Fruit fly (Drosophila melanogaster) whole organism, embryonic: Measurements from ENCODE around the gene Utx.

Experiments used
- B-H2 ChIP-seq: fragments of 200-800 bp; sonication (Bioruptor generic); optimal IDR thresholded peaks from 2 replicates; lab custom pipeline; 2018; ENCODE audit warnings: missing biosample characterization, mild to moderate bottlenecking, missing genetic modification characterization
- CG10209 ChIP-seq: fragments of 200-800 bp; sonication (Bioruptor generic); optimal IDR thresholded peaks from 3 replicates; lab custom pipeline; 2017; ENCODE audit warnings: missing biosample characterization, mild to moderate bottlenecking, missing genetic modification characterization, missing genetic modification reagents
- CG10267 ChIP-seq: fragments of 200-800 bp; sonication (Bioruptor generic); optimal IDR thresholded peaks from 2 replicates; lab custom pipeline; 2018; ENCODE audit warnings: missing biosample characterization, mild to moderate bottlenecking, missing genetic modification characterization, moderate library complexity
- CG10431 ChIP-seq: fragments of 200-800 bp; sonication (Bioruptor generic); optimal IDR thresholded peaks from 3 replicates; lab custom pipeline; 2018; ENCODE audit warnings: missing biosample characterization, mild to moderate bottlenecking, missing genetic modification characterization
- CG10462 ChIP-seq: fragments of 200-800 bp; sonication (Bioruptor generic); optimal IDR thresholded peaks from 2 replicates; lab custom pipeline; 2016; ENCODE audit warnings: missing biosample characterization, missing genetic modification characterization
- CG10959 ChIP-seq: fragments of 200-800 bp; sonication (Bioruptor generic); IDR thresholded peaks from 2 replicates; pipeline ENCODE4 v1.3.6; 2022; ENCODE audit warnings: missing biosample characterization, missing genetic modification characterization
- CG12155 ChIP-seq: fragments of 200-800 bp; sonication (Bioruptor generic); optimal IDR thresholded peaks from 3 replicates; lab custom pipeline; 2016; ENCODE audit warnings: missing biosample characterization, missing genetic modification characterization
- CG12744 ChIP-seq: fragments of 200-800 bp; sonication (Bioruptor generic); optimal IDR thresholded peaks from 2 replicates; lab custom pipeline; 2016; ENCODE audit warnings: missing biosample characterization, missing genetic modification characterization
- CG13287 ChIP-seq: fragments of 200-800 bp; sonication (Bioruptor generic); IDR thresholded peaks from 2 replicates; pipeline ENCODE4 v1.3.6; 2022; ENCODE audit warnings: missing biosample characterization, missing genetic modification characterization; ENCODE audit not compliant: partially characterized antibody
- CG14965 ChIP-seq: fragments of 200-800 bp; sonication (Bioruptor generic); optimal IDR thresholded peaks from 2 replicates; lab custom pipeline; 2016; ENCODE audit warnings: missing biosample characterization, missing genetic modification characterization, borderline replicate concordance
- CG17802 ChIP-seq: fragments of 200-800 bp; sonication (Bioruptor generic); optimal IDR thresholded peaks from 2 replicates; lab custom pipeline; 2018; ENCODE audit warnings: missing biosample characterization, mild to moderate bottlenecking, missing genetic modification characterization, moderate library complexity
- CG30431 ChIP-seq: fragments of 200-800 bp; sonication (Bioruptor generic); optimal IDR thresholded peaks from 2 replicates; lab custom pipeline; 2017; ENCODE audit warnings: missing biosample characterization, missing genetic modification characterization
- CG31388 ChIP-seq: fragments of 200-800 bp; sonication (Bioruptor generic); optimal IDR thresholded peaks from 2 replicates; lab custom pipeline; 2016; ENCODE audit warnings: missing biosample characterization, missing genetic modification characterization
- CG4404 ChIP-seq: fragments of 200-800 bp; sonication (Bioruptor generic); IDR thresholded peaks from 2 replicates; pipeline ENCODE4 v1.3.6; 2022; ENCODE audit warnings: missing biosample characterization, missing genetic modification characterization
- CG4854 ChIP-seq: fragments of 200-800 bp; sonication (Bioruptor generic); optimal IDR thresholded peaks from 2 replicates; lab custom pipeline; 2016; ENCODE audit warnings: missing biosample characterization, missing genetic modification characterization, inconsistent platforms
- CG6254 ChIP-seq: fragments of 200-800 bp; sonication (Bioruptor generic); optimal IDR thresholded peaks from 3 replicates; lab custom pipeline; 2017; ENCODE audit warnings: mild to moderate bottlenecking, missing biosample characterization, missing genetic modification reagents, missing genetic modification characterization
- CG8359 ChIP-seq: fragments of 200-800 bp; sonication (Bioruptor generic); optimal IDR thresholded peaks from 2 replicates; lab custom pipeline; 2017; ENCODE audit warnings: missing biosample characterization, mild to moderate bottlenecking, missing genetic modification characterization, borderline replicate concordance
- CG8765 ChIP-seq: fragments of 200-800 bp; sonication (Bioruptor generic); IDR thresholded peaks from 2 replicates; pipeline ENCODE4 v1.3.6; 2022; ENCODE audit warnings: missing biosample characterization, missing genetic modification characterization
- H2.0 ChIP-seq: fragments of 200-800 bp; sonication (Bioruptor generic); IDR thresholded peaks from 2 replicates; pipeline ENCODE4 v1.3.6; 2022; ENCODE audit warnings: missing biosample characterization, missing genetic modification characterization
- Hr3 ChIP-seq: fragments of 200-800 bp; sonication (Bioruptor generic); optimal IDR thresholded peaks from 3 replicates; lab custom pipeline; 2016; ENCODE audit warnings: missing biosample characterization, missing genetic modification characterization
- Lhr ChIP-seq: fragments of 200-800 bp; sonication (Bioruptor generic); optimal IDR thresholded peaks from 3 replicates; lab custom pipeline; 2017; ENCODE audit warnings: mild to moderate bottlenecking, missing biosample characterization, missing genetic modification reagents, missing genetic modification characterization
- Mrtf ChIP-seq: fragments of 200-800 bp; sonication (Bioruptor generic); IDR thresholded peaks from 3 replicates; pipeline ENCODE4 v1.3.6; 2022; ENCODE audit warnings: missing biosample characterization, missing genetic modification characterization
- NC2β ChIP-seq: fragments of 200-800 bp; sonication (Bioruptor generic); optimal IDR thresholded peaks from 2 replicates; lab custom pipeline; 2016; ENCODE audit warnings: missing biosample characterization, missing genetic modification characterization
- Ravus ChIP-seq: fragments of 200-800 bp; sonication (Bioruptor generic); IDR thresholded peaks from 2 replicates; pipeline ENCODE4 v1.3.6; 2022; ENCODE audit warnings: missing biosample characterization, missing genetic modification characterization
- Sox100B ChIP-seq: fragments of 200-800 bp; sonication (Bioruptor generic); optimal IDR thresholded peaks from 3 replicates; lab custom pipeline; 2018; ENCODE audit warnings: missing biosample characterization, mild to moderate bottlenecking, missing genetic modification characterization
- Taf1 ChIP-seq: fragments of 200-800 bp; sonication (Bioruptor generic); IDR thresholded peaks from 2 replicates; pipeline ENCODE4 v1.3.6; 2022; ENCODE audit warnings: missing biosample characterization, missing genetic modification characterization
- amos ChIP-seq: fragments of 200-800 bp; sonication (Bioruptor generic); IDR thresholded peaks from 2 replicates; pipeline ENCODE4 v1.3.6; 2022; ENCODE audit warnings: missing biosample characterization, missing genetic modification characterization; ENCODE audit not compliant: partially characterized antibody
- ase ChIP-seq: fragments of 200-800 bp; sonication (Bioruptor generic); IDR thresholded peaks from 3 replicates; pipeline ENCODE4 v1.3.6; 2022; ENCODE audit warnings: missing biosample characterization, missing genetic modification characterization
- bbx ChIP-seq: fragments of 200-800 bp; sonication (Bioruptor generic); IDR thresholded peaks from 2 replicates; pipeline ENCODE4 v1.3.6; 2022; ENCODE audit warnings: missing biosample characterization, missing genetic modification characterization; ENCODE audit not compliant: partially characterized antibody
- bcd ChIP-seq: fragments of 200-800 bp; sonication (Bioruptor generic); optimal IDR thresholded peaks from 2 replicates; lab custom pipeline; 2017; ENCODE audit warnings: missing biosample characterization, mild to moderate bottlenecking, missing genetic modification characterization
- caup ChIP-seq: fragments of 200-800 bp; sonication (Bioruptor generic); optimal IDR thresholded peaks from 3 replicates; lab custom pipeline; 2017; ENCODE audit warnings: missing biosample characterization, mild to moderate bottlenecking, missing genetic modification characterization, moderate library complexity; ENCODE audit not compliant: severe bottlenecking
- crc ChIP-seq: fragments of 200-800 bp; sonication (Bioruptor generic); optimal IDR thresholded peaks from 2 replicates; lab custom pipeline; 2016; ENCODE audit warnings: missing biosample characterization, missing genetic modification characterization
- crol ChIP-seq: fragments of 200-800 bp; sonication (Bioruptor generic); IDR thresholded peaks from 2 replicates; pipeline ENCODE4 v1.3.6; 2022; ENCODE audit warnings: missing biosample characterization, missing genetic modification characterization
- danr ChIP-seq: fragments of 200-800 bp; sonication (Bioruptor generic); IDR thresholded peaks from 2 replicates; pipeline ENCODE4 v1.3.6; 2022; ENCODE audit warnings: missing biosample characterization, missing genetic modification characterization
- dm ChIP-seq: fragments of 200-800 bp; sonication (Bioruptor generic); optimal IDR thresholded peaks from 3 replicates; lab custom pipeline; 2016; ENCODE audit warnings: missing biosample characterization, missing genetic modification characterization
- dmrt11E ChIP-seq: fragments of 200-800 bp; sonication (Bioruptor generic); optimal IDR thresholded peaks from 3 replicates; lab custom pipeline; 2018; ENCODE audit warnings: missing biosample characterization, mild to moderate bottlenecking, missing genetic modification characterization, moderate library complexity
- gcm2 ChIP-seq: fragments of 200-800 bp; sonication (Bioruptor generic); optimal IDR thresholded peaks from 2 replicates; lab custom pipeline; 2016; ENCODE audit warnings: missing biosample characterization, missing genetic modification characterization
- grn ChIP-seq: fragments of 200-800 bp; sonication (Bioruptor generic); optimal IDR thresholded peaks from 3 replicates; lab custom pipeline; 2017; ENCODE audit warnings: missing biosample characterization, missing genetic modification characterization
- hb ChIP-seq: fragments of 200-800 bp; sonication (Bioruptor generic); IDR thresholded peaks from 3 replicates; pipeline ENCODE4 v1.3.6; 2022; ENCODE audit warnings: missing biosample characterization, missing genetic modification characterization; ENCODE audit not compliant: partially characterized antibody
- insv ChIP-seq, 2 experiments: fragments of 200-800 bp; sonication (Bioruptor generic); optimal IDR thresholded peaks; 3 replicates each; lab custom pipeline; 2016 to 2018; ENCODE audit warnings: missing biosample characterization in 2 of 2, missing genetic modification characterization in 2 of 2
- psq ChIP-seq: fragments of 200-800 bp; sonication (Bioruptor generic); optimal IDR thresholded peaks from 2 replicates; lab custom pipeline; 2017; ENCODE audit warnings: missing biosample characterization, missing genetic modification characterization
- rib ChIP-seq: fragments of 200-800 bp; sonication (Bioruptor generic); IDR thresholded peaks from 2 replicates; pipeline ENCODE4 v1.3.6; 2022; ENCODE audit warnings: missing biosample characterization, missing genetic modification characterization
- schlank ChIP-seq: fragments of 200-800 bp; sonication (Bioruptor generic); optimal IDR thresholded peaks from 2 replicates; lab custom pipeline; 2018; ENCODE audit warnings: missing biosample characterization, mild to moderate bottlenecking, missing genetic modification characterization
- seq ChIP-seq: fragments of 200-800 bp; sonication (Bioruptor generic); IDR thresholded peaks from 2 replicates; pipeline ENCODE4 v1.3.6; 2022; ENCODE audit warnings: missing biosample characterization, missing genetic modification characterization
- slbo ChIP-seq: fragments of 200-800 bp; sonication (Bioruptor generic); IDR thresholded peaks from 2 replicates; pipeline ENCODE4 v1.3.6; 2022; ENCODE audit warnings: missing biosample characterization, missing genetic modification characterization
- so ChIP-seq: fragments of 200-800 bp; sonication (Bioruptor generic); IDR thresholded peaks from 3 replicates; pipeline ENCODE4 v1.3.6; 2022; ENCODE audit warnings: missing biosample characterization, missing genetic modification characterization
- sug ChIP-seq: fragments of 200-800 bp; optimal IDR thresholded peaks from 2 replicates; lab custom pipeline; 2019; ENCODE audit warnings: missing biosample characterization, mild to moderate bottlenecking, missing genetic modification characterization, moderate library complexity
- tap ChIP-seq: fragments of 200-800 bp; optimal IDR thresholded peaks from 3 replicates; lab custom pipeline; 2019; ENCODE audit warnings: missing biosample characterization, mild to moderate bottlenecking, missing genetic modification characterization, moderate library complexity
- tin ChIP-seq: fragments of 200-800 bp; sonication (Bioruptor generic); optimal IDR thresholded peaks from 3 replicates; lab custom pipeline; 2016; ENCODE audit warnings: missing biosample characterization, missing genetic modification characterization
- unpg ChIP-seq: fragments of 200-800 bp; sonication (Bioruptor generic); optimal IDR thresholded peaks from 3 replicates; lab custom pipeline; 2018; ENCODE audit warnings: missing biosample characterization, mild to moderate bottlenecking, missing genetic modification characterization, moderate library complexity
- zfh2 ChIP-seq: fragments of 200-800 bp; sonication (Bioruptor generic); optimal IDR thresholded peaks from 2 replicates; lab custom pipeline; 2016; ENCODE audit warnings: missing biosample characterization, missing genetic modification characterization

Gene Utx

DNA sequence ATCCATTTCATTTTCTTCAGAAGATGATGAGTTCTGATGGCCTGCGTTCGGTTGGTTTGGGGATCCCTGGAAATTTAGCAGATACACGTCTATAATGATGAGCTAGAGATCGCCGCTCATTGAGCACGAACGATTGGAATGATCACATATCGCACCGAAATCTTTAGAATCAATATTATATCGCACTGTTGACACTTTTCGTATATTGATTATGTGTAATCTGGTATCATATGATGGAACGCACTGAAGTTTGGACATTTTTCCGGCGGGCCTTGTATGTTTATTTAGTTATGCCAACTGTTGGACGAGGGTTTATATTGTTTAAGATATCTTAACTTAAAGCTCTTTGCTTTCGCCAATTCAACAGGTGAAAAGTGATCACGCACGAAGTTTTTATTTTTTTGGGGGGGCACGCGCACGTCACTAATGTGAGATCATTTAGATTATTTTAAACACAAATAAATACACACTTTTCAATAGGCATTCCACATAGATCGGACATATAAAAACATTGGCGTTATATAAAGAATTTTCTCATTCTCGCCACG, 42.5 kb upstream of the Utx start (continued):
- TF ChIP-seq dmrt11E (tag; lab: Kevin White, UChicago) (no peak), B-H2 (GFP tag; lab: Kevin White, UChicago) (no peak), Ravus (GFP tag; lab: Robert Waterston, UW) (no peak), CG10209 (GFP tag; lab: Kevin White, UChicago) (peak; percentile 7), danr (GFP tag; lab: Robert Waterston, UW) (no peak), crc (no peak), CG4854 (GFP tag; lab: Kevin White, UChicago) (no peak), CG12155 (GFP tag; lab: Kevin White, UChicago) (no peak), CG30431 (GFP tag; lab: Kevin White, UChicago) (no peak), grn (peak; percentile 40), unpg (GFP tag; lab: Kevin White, UChicago) (no peak), seq (GFP tag; lab: Robert Waterston, UW) (no peak), CG14965 (GFP tag; lab: Kevin White, UChicago) (no peak), CG12744 (no peak), tin (peak; percentile 14), rib (no peak), CG10462 (GFP tag; lab: Kevin White, UChicago) (no peak), psq (no peak), crol (GFP tag; lab: Robert Waterston, UW) (no peak), dm (GFP tag; lab: Kevin White, UChicago) (no peak), sug (no peak), zfh2 (GFP tag; lab: Kevin White, UChicago) (peak; percentile 35), CG31388 (GFP tag; lab: Kevin White, UChicago) (no peak), CG10959 (GFP tag; lab: Robert Waterston, UW) (no peak), CG6254 (peak; percentile 1), slbo (no peak), so (GFP tag; lab: Robert Waterston, UW) (no peak), caup (no peak), CG13287 (GFP tag; lab: Robert Waterston, UW) (no peak; the same call in none of the 2 replicates), NC2β (GFP tag; lab: Kevin White, UChicago) (no peak), CG10267 (tag; lab: Kevin White, UChicago) (no peak), insv (GFP tag; optimal IDR thresholded peaks at IDR 0.05; lab: Kevin White, UChicago) (no peak), Hr3 (no peak), Sox100B (peak; percentile 33), gcm2 (GFP tag; lab: Kevin White, UChicago) (no peak), bcd (GFP tag; lab: Kevin White, UChicago) (no peak), CG17802 (tag; lab: Kevin White, UChicago) (no peak), amos (GFP tag; lab: Robert Waterston, UW) (peak; percentile 60; the same call in 1 of the 2 replicates), bbx (no peak), Mrtf (GFP tag; lab: Robert Waterston, UW) (no peak), CG10431 (GFP tag; lab: Kevin White, UChicago) (no peak), Lhr (no peak), H2.0 (no peak), schlank (tag; lab: Kevin White, UChicago) (no peak), tap (tag; lab: Kevin White, UChicago) (no peak), hb (GFP tag; lab: Robert Waterston, UW) (peak; percentile 68; the same call in 1 of the 3 replicates), CG4404 (GFP tag; lab: Robert Waterston, UW) (no peak), Taf1 (GFP tag; lab: Robert Waterston, UW) (no peak), ase (GFP tag; lab: Robert Waterston, UW) (no peak), CG8765 (GFP tag; lab: Robert Waterston, UW) (no peak), CG8359 (no peak)
